Fruit fly (Drosophila melanogaster) whole organism, adult: ENCODE results near the gene Erk7.

ENCODE experiments used
- CG11617 ChIP-seq: fragments of 200-800 bp; sonication (Bioruptor generic); optimal IDR thresholded peaks from 2 replicates; lab custom pipeline; 2017; ENCODE audit warnings: mild to moderate bottlenecking, missing biosample characterization, missing genetic modification reagents, missing genetic modification characterization
- CG12768 ChIP-seq: fragments of 200-800 bp; sonication (Bioruptor generic); optimal IDR thresholded peaks from 2 replicates; lab custom pipeline; 2017; ENCODE audit warnings: missing biosample characterization, missing genetic modification characterization, mild to moderate bottlenecking, moderate library complexity, missing genetic modification reagents
- CG14711 ChIP-seq: fragments of 200-800 bp; sonication (Bioruptor generic); optimal IDR thresholded peaks from 2 replicates; lab custom pipeline; 2018; ENCODE audit warnings: missing biosample characterization, mild to moderate bottlenecking, missing genetic modification characterization, moderate library complexity
- CG33017 ChIP-seq: fragments of 200-800 bp; sonication (Bioruptor generic); optimal IDR thresholded peaks from 2 replicates; lab custom pipeline; 2018; ENCODE audit warnings: missing biosample characterization, mild to moderate bottlenecking, missing genetic modification characterization, moderate library complexity
- CG5204 ChIP-seq: fragments of 200-800 bp; sonication (Bioruptor generic); optimal IDR thresholded peaks from 2 replicates; lab custom pipeline; 2016; ENCODE audit warnings: missing biosample characterization, missing genetic modification characterization
- CG7045 ChIP-seq: fragments of 200-800 bp; sonication (Bioruptor generic); optimal IDR thresholded peaks from 2 replicates; lab custom pipeline; 2017; ENCODE audit warnings: missing biosample characterization, mild to moderate bottlenecking, missing genetic modification characterization
- CG7101 ChIP-seq: fragments of 200-800 bp; sonication (Bioruptor generic); optimal IDR thresholded peaks from 2 replicates; lab custom pipeline; 2018; ENCODE audit warnings: missing biosample characterization, mild to moderate bottlenecking, missing genetic modification characterization, moderate library complexity
- Clk ChIP-seq: fragments of 200-800 bp; sonication (Bioruptor generic); optimal IDR thresholded peaks from 2 replicates; lab custom pipeline; 2017; ENCODE audit warnings: missing biosample characterization, missing genetic modification characterization
- Crg-1 ChIP-seq: fragments of 200-800 bp; sonication (Bioruptor generic); optimal IDR thresholded peaks from 2 replicates; lab custom pipeline; 2016; ENCODE audit warnings: missing biosample characterization, missing genetic modification characterization
- Hr96 ChIP-seq: fragments of 200-800 bp; sonication (Bioruptor generic); optimal IDR thresholded peaks from 2 replicates; lab custom pipeline; 2016; ENCODE audit warnings: missing biosample characterization, missing genetic modification characterization
- Mnt ChIP-seq: fragments of 200-800 bp; sonication (Bioruptor generic); optimal IDR thresholded peaks from 2 replicates; lab custom pipeline; 2016; ENCODE audit warnings: missing biosample characterization, mild to moderate bottlenecking, missing genetic modification characterization
- bab1 ChIP-seq: fragments of 200-800 bp; sonication (Bioruptor generic); optimal IDR thresholded peaks from 3 replicates; lab custom pipeline; 2019; ENCODE audit warnings: missing biosample characterization, mild to moderate bottlenecking, missing genetic modification characterization, moderate library complexity
- cic ChIP-seq: fragments of 200-800 bp; sonication (Bioruptor generic); optimal IDR thresholded peaks from 2 replicates; lab custom pipeline; 2017; ENCODE audit warnings: missing biosample characterization, mild to moderate bottlenecking, missing genetic modification characterization, moderate library complexity
- cnc ChIP-seq, 2 experiments: fragments of >200 bp; optimal IDR thresholded peaks; 2 replicates each; lab custom pipeline; 2017
- kay ChIP-seq: fragments of 200-800 bp; sonication (Bioruptor generic); peaks from one replicate; lab custom pipeline; 2016; ENCODE audit warnings: missing biosample characterization, missing genetic modification characterization, borderline replicate concordance
- ovo ChIP-seq: fragments of 200-800 bp; sonication (Bioruptor generic); optimal IDR thresholded peaks from 2 replicates; lab custom pipeline; 2016; ENCODE audit warnings: missing biosample characterization, missing genetic modification characterization
- pad ChIP-seq: fragments of 200-800 bp; sonication (Bioruptor generic); optimal IDR thresholded peaks from 3 replicates; lab custom pipeline; 2017; ENCODE audit warnings: missing biosample characterization, missing genetic modification characterization, mild to moderate bottlenecking, moderate library complexity, missing genetic modification reagents
- tj ChIP-seq: fragments of 200-800 bp; sonication (Bioruptor generic); optimal IDR thresholded peaks from 3 replicates; lab custom pipeline; 2017; ENCODE audit warnings: missing biosample characterization, mild to moderate bottlenecking, missing genetic modification characterization, moderate library complexity
- toe ChIP-seq: fragments of 200-800 bp; sonication (Bioruptor generic); optimal IDR thresholded peaks from 2 replicates; lab custom pipeline; 2016; ENCODE audit warnings: missing biosample characterization, missing genetic modification characterization

The Erk7 gene

DNA sequence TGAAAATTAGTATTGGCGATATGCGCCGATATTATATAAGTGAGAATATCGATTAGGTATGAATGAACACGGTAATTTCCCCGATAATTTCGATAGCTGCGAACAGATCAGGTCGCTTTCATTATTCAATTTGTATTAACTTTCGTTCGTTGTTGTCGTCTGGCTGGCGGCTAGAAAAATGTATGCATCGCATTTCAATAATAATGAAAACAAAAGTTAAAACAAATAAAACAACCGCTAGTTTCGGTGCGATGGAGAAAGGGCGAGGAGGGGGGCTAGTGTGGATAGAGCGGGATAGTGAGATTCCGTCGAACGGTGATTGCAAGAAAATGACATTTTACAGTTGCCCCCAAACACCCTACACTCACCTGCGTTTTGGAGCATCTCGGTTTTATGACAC, 43.1 kb downstream of the Erk7 start:
- TF ChIP-seq Mnt (GFP tag; lab: Kevin White, UChicago): no peak
- TF ChIP-seq toe (GFP tag; lab: Kevin White, UChicago): no peak
- peak; percentile 30 for TF ChIP-seq ovo
- no peak for TF ChIP-seq Hr96 (GFP tag; lab: Kevin White, UChicago)

dm6 chrX:9223182-9223581, 44.3 kb downstream of the Erk7 start, which contains the start of gene t:
t (minus strand) TSS chrX:9223257.
- TF ChIP-seq CG11617 (GFP tag; lab: Kevin White, UChicago): no peak
- TF ChIP-seq CG5204 (GFP tag; lab: Kevin White, UChicago): peak; percentile 17
- TF ChIP-seq cnc (optimal IDR thresholded peaks at IDR 0.05; lab: Kevin White, UChicago): no peak
- TF ChIP-seq CG14711 (tag; lab: Kevin White, UChicago): no peak
- no peak for TF ChIP-seq bab1 (GFP tag; lab: Kevin White, UChicago)
- no peak for TF ChIP-seq pad (GFP tag; lab: Kevin White, UChicago)

DNA sequence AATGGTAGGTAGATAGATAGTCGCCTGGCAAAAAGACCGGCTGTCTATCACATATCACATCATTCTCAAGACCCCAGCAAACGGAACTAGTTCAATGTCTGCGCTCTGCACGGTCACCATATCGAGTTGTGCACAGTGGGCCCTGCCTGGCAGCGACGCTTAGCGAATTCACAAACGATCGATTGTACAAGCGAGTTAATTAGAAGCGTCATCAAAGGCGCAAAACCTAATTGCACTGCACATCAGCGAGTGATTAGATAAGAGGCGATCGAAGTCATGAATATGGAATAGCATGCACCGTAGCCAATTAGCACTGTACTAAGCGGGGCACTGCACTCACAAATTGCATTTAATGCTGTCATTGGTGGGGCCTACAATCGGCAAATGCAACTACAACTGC, 47.1 kb downstream of the Erk7 start:
- TF ChIP-seq CG33017: peak; percentile 9
- TF ChIP-seq cnc (optimal IDR thresholded peaks at IDR 0.05; lab: Kevin White, UChicago): no peak
- TF ChIP-seq bab1 (GFP tag; lab: Kevin White, UChicago): peak; percentile 26

DNA sequence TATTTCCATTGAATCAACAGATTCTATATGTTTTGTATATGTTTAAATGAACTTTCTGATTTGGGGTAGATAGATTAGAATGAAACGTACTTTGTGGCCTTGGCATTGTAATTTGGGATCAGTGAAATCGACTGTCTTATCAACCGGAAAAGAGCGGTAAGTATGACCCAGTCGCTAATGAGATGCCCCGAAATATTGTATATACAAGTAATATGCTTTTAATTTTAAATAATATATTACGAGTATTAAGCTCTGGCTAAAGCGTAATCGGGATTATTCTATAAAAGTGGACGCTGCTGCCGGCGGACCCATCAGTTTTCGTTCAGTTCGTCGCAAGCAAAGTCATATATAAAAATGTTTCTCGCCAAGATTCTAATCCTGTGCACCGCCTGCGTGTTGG, 50.9 kb downstream of the Erk7 start, which contains the start of gene CG15369:
Gene CG15369, plus strand, starts transcription at position 301 of the 400 bp plus-strand sequence.
- TF ChIP-seq Mnt (GFP tag; lab: Kevin White, UChicago) (no peak), CG11617 (GFP tag; lab: Kevin White, UChicago) (no peak), CG12768 (GFP tag; lab: Kevin White, UChicago) (no peak), Clk (GFP tag; lab: Kevin White, UChicago) (no peak), CG14711 (tag; lab: Kevin White, UChicago) (no peak), cic (GFP tag; lab: Kevin White, UChicago) (no peak), CG7045 (no peak), tj (GFP tag; lab: Kevin White, UChicago) (no peak)

dm6 chrX:9215485-9215884, 52.0 kb downstream of the Erk7 start, which contains the start of gene CG15368:
CG15368 (plus strand) TSS chrX:9215785.
- TF ChIP-seq ovo (no peak), tj (GFP tag; lab: Kevin White, UChicago) (no peak), Crg-1 (GFP tag; lab: Kevin White, UChicago) (no peak), cic (GFP tag; lab: Kevin White, UChicago) (no peak), cnc (optimal IDR thresholded peaks at IDR 0.05; lab: Kevin White, UChicago) (no peak), Hr96 (GFP tag; lab: Kevin White, UChicago) (no peak), CG11617 (GFP tag; lab: Kevin White, UChicago) (no peak), bab1 (GFP tag; lab: Kevin White, UChicago) (no peak), toe (GFP tag; lab: Kevin White, UChicago) (no peak), CG7101 (tag; lab: Kevin White, UChicago) (no peak), CG12768 (GFP tag; lab: Kevin White, UChicago) (no peak), CG7045 (no peak), kay (GFP tag; lab: Kevin White, UChicago) (no peak), Clk (GFP tag; lab: Kevin White, UChicago) (no peak), CG5204 (GFP tag; lab: Kevin White, UChicago) (no peak)

dm6 chrX:9214576-9214975, 52.9 kb downstream of the Erk7 start, which contains the start of gene Obp8a:
Obp8a (plus strand) TSS chrX:9214876.
- TF ChIP-seq CG7045 (no peak), Mnt (GFP tag; lab: Kevin White, UChicago) (no peak), CG11617 (GFP tag; lab: Kevin White, UChicago) (no peak), CG14711 (tag; lab: Kevin White, UChicago) (no peak), CG5204 (GFP tag; lab: Kevin White, UChicago) (no peak)
